Worm (Caenorhabditis elegans) whole organism, L4 larva: ENCODE results near the gene F17C11.2.

Experiments
- F26F4.8 ChIP-seq: fragments of 200-800 bp; sonication (Bioruptor generic); conservative IDR thresholded peaks from 2 replicates; pipeline ENCODE4 v1.3.6; 2022; ENCODE audit warnings: missing genetic modification characterization, missing compliant biosample characterization
- ZK337.2 ChIP-seq: fragments of 200-800 bp; sonication (Bioruptor generic); IDR thresholded peaks from 2 replicates; pipeline ENCODE4 v1.3.6; 2022; ENCODE audit warnings: missing genetic modification reagents, missing genetic modification characterization, missing compliant biosample characterization
- ZK546.5 ChIP-seq, 2 experiments: sonication (generic microtip); optimal IDR thresholded peaks; 2 replicates each; lab custom pipeline; 2017; ENCODE audit warnings: missing biosample characterization in 2 of 2, missing genetic modification characterization in 2 of 2
- ama-1 ChIP-seq: fragments of 150-350 bp; optimal IDR thresholded peaks from 2 replicates; lab custom pipeline; 2014; ENCODE audit warnings: inconsistent platforms, mixed read lengths
- arid-1 ChIP-seq: fragments of 200-800 bp; sonication (Bioruptor generic); conservative IDR thresholded peaks from 2 replicates; pipeline ENCODE4 v1.3.6; 2022; ENCODE audit warnings: missing genetic modification reagents, missing genetic modification characterization, missing compliant biosample characterization
- attf-4 ChIP-seq: sonication (generic microtip); optimal IDR thresholded peaks from 3 replicates; lab custom pipeline; 2017; ENCODE audit warnings: missing biosample characterization, missing genetic modification characterization
- ceh-28 ChIP-seq: fragments of 150-350 bp; optimal IDR thresholded peaks from 2 replicates; lab custom pipeline; 2014; ENCODE audit warnings: missing biosample characterization, missing genetic modification reagents, missing genetic modification characterization
- ceh-44 ChIP-seq: fragments of 200-800 bp; sonication (Bioruptor generic); IDR thresholded peaks from 2 replicates; pipeline ENCODE4 v1.3.6; 2022; ENCODE audit warnings: missing genetic modification reagents, missing genetic modification characterization, missing compliant biosample characterization
- ces-1 ChIP-seq: fragments of 150-350 bp; sonication (generic microtip); optimal IDR thresholded peaks from 4 replicates; lab custom pipeline; 2014; ENCODE audit warnings: missing biosample characterization, missing genetic modification reagents, missing genetic modification characterization
- cey-2 ChIP-seq: sonication (generic microtip); optimal IDR thresholded peaks from 3 replicates; lab custom pipeline; 2017; ENCODE audit warnings: missing genetic modification characterization, mild to moderate bottlenecking, missing compliant biosample characterization, antibody characterized with exemption, borderline replicate concordance; ENCODE audit not compliant: insufficient read depth
- ctbp-1 ChIP-seq: fragments of 200-800 bp; sonication (Bioruptor generic); IDR thresholded peaks from 2 replicates; pipeline ENCODE4 v1.3.6; 2022; ENCODE audit warnings: missing genetic modification reagents, missing genetic modification characterization, missing compliant biosample characterization
- daf-12 ChIP-seq: fragments of 150-350 bp; optimal IDR thresholded peaks from 2 replicates; lab custom pipeline; 2014; ENCODE audit warnings: missing biosample characterization, missing genetic modification reagents, missing genetic modification characterization
- daf-16 ChIP-seq, 3 experiments: sonication (generic microtip); optimal IDR thresholded peaks; 2 replicates each; lab custom pipeline; 2016 to 2017; ENCODE audit warnings: missing genetic modification characterization in 3 of 3, missing genetic modification reagents in 3 of 3, mild to moderate bottlenecking in 2 of 3, missing compliant biosample characterization in 2 of 3, missing biosample characterization in 1 of 3, moderate library complexity in 1 of 3
- dmd-8 ChIP-seq: fragments of 200-800 bp; sonication (Bioruptor generic); IDR thresholded peaks from 2 replicates; pipeline ENCODE4 v1.3.6; 2022; ENCODE audit warnings: missing genetic modification characterization, missing compliant biosample characterization
- dmd-9 ChIP-seq: fragments of 200-800 bp; sonication (Bioruptor generic); IDR thresholded peaks from 2 replicates; pipeline ENCODE4 v1.3.6; 2022; ENCODE audit warnings: missing genetic modification reagents, missing genetic modification characterization, missing compliant biosample characterization
- dpl-1 ChIP-seq: fragments of 150-350 bp; optimal IDR thresholded peaks from 2 replicates; lab custom pipeline; 2014; ENCODE audit warnings: missing biosample characterization, missing genetic modification reagents, missing genetic modification characterization
- egl-27 ChIP-seq: sonication (generic microtip); optimal IDR thresholded peaks from 3 replicates; lab custom pipeline; 2017; ENCODE audit warnings: missing biosample characterization, missing genetic modification reagents, missing genetic modification characterization
- fos-1 ChIP-seq: fragments of 150-350 bp; optimal IDR thresholded peaks from 2 replicates; lab custom pipeline; 2014; ENCODE audit warnings: missing biosample characterization, missing genetic modification characterization
- gei-8 ChIP-seq: fragments of 200-800 bp; sonication (Bioruptor generic); optimal IDR thresholded peaks from 2 replicates; lab custom pipeline; 2018; ENCODE audit warnings: mild to moderate bottlenecking, missing genetic modification characterization, missing compliant biosample characterization
- hlh-30 ChIP-seq: sonication (generic microtip); optimal IDR thresholded peaks from 2 replicates; lab custom pipeline; 2017; ENCODE audit warnings: antibody characterized with exemption, mild to moderate bottlenecking, missing genetic modification characterization, missing compliant biosample characterization; ENCODE audit not compliant: insufficient read depth
- hmg-1.1 ChIP-seq: fragments of 200-800 bp; sonication (Bioruptor generic); IDR thresholded peaks from 2 replicates; pipeline ENCODE4 v1.3.6; 2022; ENCODE audit warnings: missing genetic modification reagents, missing genetic modification characterization, missing compliant biosample characterization
- lim-7 ChIP-seq: fragments of 200-800 bp; sonication (Bioruptor generic); IDR thresholded peaks from 2 replicates; pipeline ENCODE4 v1.3.6; 2022; ENCODE audit warnings: missing genetic modification characterization, missing compliant biosample characterization
- lin-13 ChIP-seq: fragments of 150-350 bp; optimal IDR thresholded peaks from 2 replicates; lab custom pipeline; 2014; ENCODE audit warnings: missing biosample characterization, missing genetic modification reagents, missing genetic modification characterization
- lin-39 ChIP-seq: fragments of 150-350 bp; optimal IDR thresholded peaks from 2 replicates; lab custom pipeline; 2014; ENCODE audit warnings: missing biosample characterization, missing genetic modification reagents, missing genetic modification characterization
- lir-3 ChIP-seq: sonication (generic microtip); optimal IDR thresholded peaks from 2 replicates; lab custom pipeline; 2016; ENCODE audit warnings: mild to moderate bottlenecking, missing genetic modification characterization, missing compliant biosample characterization
- lsy-2 ChIP-seq, 2 experiments: fragments of 150-350 bp in 1 of 2; sonication (generic microtip) in 1 of 2; optimal IDR thresholded peaks; 2 replicates each; lab custom pipeline; 2014 to 2017; ENCODE audit warnings: missing biosample characterization in 2 of 2, missing genetic modification characterization in 2 of 2
- madf-5 ChIP-seq, 2 experiments: fragments of 200-800 bp; sonication (Bioruptor generic); IDR thresholded peaks; 2 replicates each; pipeline ENCODE4 v1.3.6; 2022; ENCODE audit warnings: missing compliant biosample characterization in 2 of 2, missing genetic modification characterization in 2 of 2
- madf-9 ChIP-seq: fragments of 200-800 bp; sonication (Bioruptor generic); conservative IDR thresholded peaks from 2 replicates; pipeline ENCODE4 v1.3.6; 2022; ENCODE audit warnings: missing genetic modification reagents, missing genetic modification characterization, missing compliant biosample characterization
- mdl-1 ChIP-seq, 2 experiments: fragments of 150-350 bp in 1 of 2; sonication (generic microtip) in 1 of 2; optimal IDR thresholded peaks; 2 replicates each; lab custom pipeline; 2014 to 2017; ENCODE audit warnings: missing biosample characterization in 2 of 2, missing genetic modification characterization in 2 of 2
- mdt-29 ChIP-seq: fragments of 200-800 bp; sonication (Bioruptor generic); IDR thresholded peaks from 2 replicates; pipeline ENCODE4 v1.3.6; 2022; ENCODE audit warnings: missing genetic modification reagents, missing genetic modification characterization, missing compliant biosample characterization
- nhr-10 ChIP-seq: fragments of 150-350 bp; optimal IDR thresholded peaks from 2 replicates; lab custom pipeline; 2014; ENCODE audit warnings: missing biosample characterization, missing genetic modification characterization
- nhr-28 ChIP-seq: fragments of 150-350 bp; optimal IDR thresholded peaks from 2 replicates; lab custom pipeline; 2014; ENCODE audit warnings: missing biosample characterization, missing genetic modification characterization
- nhr-41 ChIP-seq: fragments of 200-800 bp; sonication (Bioruptor generic); IDR thresholded peaks from 2 replicates; pipeline ENCODE4 v1.3.6; 2022; ENCODE audit warnings: missing genetic modification reagents, missing genetic modification characterization, missing compliant biosample characterization
- nhr-42 ChIP-seq: fragments of 200-800 bp; sonication (Bioruptor generic); IDR thresholded peaks from 2 replicates; pipeline ENCODE4 v1.3.6; 2022; ENCODE audit warnings: missing genetic modification characterization, missing compliant biosample characterization
- nhr-48 ChIP-seq: sonication (generic microtip); optimal IDR thresholded peaks from 2 replicates; lab custom pipeline; 2016; ENCODE audit warnings: mild to moderate bottlenecking, missing genetic modification characterization, missing compliant biosample characterization
- nhr-6 ChIP-seq: fragments of 150-350 bp; optimal IDR thresholded peaks from 2 replicates; lab custom pipeline; 2014; ENCODE audit warnings: missing biosample characterization, missing genetic modification characterization
- nhr-76 ChIP-seq: fragments of 150-350 bp; optimal IDR thresholded peaks from 2 replicates; lab custom pipeline; 2014; ENCODE audit warnings: missing biosample characterization, missing genetic modification characterization
- pha-4 ChIP-seq, 2 experiments: fragments of 150-350 bp in 1 of 2; fragments of 200-800 bp in 1 of 2; sonication (Bioruptor generic) in 1 of 2; IDR thresholded peaks in 1 of 2; optimal IDR thresholded peaks in 1 of 2; 2 replicates each; pipeline versions ENCODE4 v1.3.6 to Lab custom; 2014 to 2022; ENCODE audit warnings: missing genetic modification characterization in 2 of 2, missing genetic modification reagents in 2 of 2, missing biosample characterization in 1 of 2, missing compliant biosample characterization in 1 of 2
- php-3 ChIP-seq: fragments of 200-800 bp; sonication (Bioruptor generic); IDR thresholded peaks from 2 replicates; pipeline ENCODE4 v1.3.6; 2022; ENCODE audit warnings: missing genetic modification reagents, missing genetic modification characterization, missing compliant biosample characterization
- sdz-12 ChIP-seq: fragments of 200-800 bp; sonication (Bioruptor generic); optimal IDR thresholded peaks from 2 replicates; lab custom pipeline; 2018; ENCODE audit warnings: mild to moderate bottlenecking, missing genetic modification characterization, missing compliant biosample characterization
- set-16 ChIP-seq: fragments of 200-800 bp; sonication (Bioruptor generic); IDR thresholded peaks from 2 replicates; pipeline ENCODE4 v1.3.6; 2022; ENCODE audit warnings: missing genetic modification reagents, missing genetic modification characterization, missing compliant biosample characterization
- skn-1 ChIP-seq: fragments of 150-350 bp; optimal IDR thresholded peaks from 2 replicates; lab custom pipeline; 2014; ENCODE audit warnings: missing biosample characterization, missing genetic modification characterization
- snpc-1.2 ChIP-seq: fragments of 200-800 bp; sonication (Bioruptor generic); IDR thresholded peaks from 2 replicates; pipeline ENCODE4 v1.3.6; 2022; ENCODE audit warnings: missing genetic modification reagents, missing genetic modification characterization, missing compliant biosample characterization
- spr-1 ChIP-seq: sonication (generic microtip); optimal IDR thresholded peaks from 2 replicates; lab custom pipeline; 2016; ENCODE audit warnings: mild to moderate bottlenecking, missing genetic modification characterization, missing compliant biosample characterization
- tag-97 ChIP-seq: fragments of 200-800 bp; sonication (Bioruptor generic); IDR thresholded peaks from 2 replicates; pipeline ENCODE4 v1.3.6; 2022; ENCODE audit warnings: missing genetic modification characterization, missing compliant biosample characterization
- unc-62 ChIP-seq, 3 experiments: fragments of 150-350 bp in 1 of 3; sonication (generic microtip); optimal IDR thresholded peaks in 2 of 3; peaks in 1 of 3; 1 replicate in 1 of 3; 2 replicates in 2 of 3; lab custom pipeline; 2014 to 2017; ENCODE audit warnings: missing biosample characterization in 3 of 3, missing genetic modification characterization in 3 of 3, missing genetic modification reagents in 3 of 3, missing genotype in 1 of 3
- zfp-2 ChIP-seq: sonication (generic microtip); optimal IDR thresholded peaks from 2 replicates; lab custom pipeline; 2016; ENCODE audit warnings: mild to moderate bottlenecking, missing genetic modification characterization, missing compliant biosample characterization
- zip-11 ChIP-seq: fragments of 200-800 bp; sonication (Bioruptor generic); IDR thresholded peaks from 2 replicates; pipeline ENCODE4 v1.3.6; 2022; ENCODE audit warnings: missing genetic modification characterization, missing compliant biosample characterization
- zip-2 ChIP-seq: fragments of 150-350 bp; optimal IDR thresholded peaks from 2 replicates; lab custom pipeline; 2014; ENCODE audit warnings: missing biosample characterization, missing genetic modification characterization

F17C11.2 gene

DNA sequence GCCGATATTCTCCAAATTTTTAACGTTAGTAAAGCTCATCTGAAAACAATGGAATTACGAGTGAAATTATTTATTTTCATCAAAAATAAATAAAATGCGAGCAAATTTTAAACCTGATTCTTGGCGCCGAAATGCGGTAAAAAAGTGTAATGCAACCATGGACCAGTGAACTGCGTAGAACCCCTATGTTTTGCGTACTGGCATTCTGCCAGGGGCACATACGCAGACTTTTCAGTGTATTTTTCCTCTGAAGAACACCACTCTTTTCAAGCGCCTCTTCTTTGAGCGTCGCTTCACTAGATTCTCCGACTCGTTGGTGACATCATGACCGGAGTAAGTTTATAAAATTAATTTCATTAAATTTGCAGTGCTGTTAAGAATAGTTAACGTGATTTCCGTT is 17.5 kb downstream of the F17C11.2 start, which contains the start of the genes ctf-4 and eef-1G (continued):
- TF ChIP-seq dpl-1 (GFP tag; lab: Kevin White, UChicago) (peak; percentile 98), zip-11 (GFP tag; lab: Robert Waterston, UW) (no peak), nhr-6 (tag; lab: Kevin White, UChicago) (peak; percentile 97), lim-7 (GFP tag; lab: Robert Waterston, UW) (no peak), tag-97 (GFP tag; lab: Robert Waterston, UW) (no peak), lir-3 (peak; percentile 6), nhr-28 (peak; percentile 97), ama-1 (lab: Kevin White, UChicago) (peak; percentile 83), set-16 (peak; percentile 31), ces-1 (GFP tag; lab: Kevin White, UChicago) (no peak), cey-2 (tag; lab: Kevin White, UChicago) (no peak), mdt-29 (GFP tag; lab: Robert Waterston, UW) (peak; percentile 89), unc-62 (GFP tag; optimal IDR thresholded peaks at IDR 0.05 in 1 of 2; lab: Kevin White, UChicago) (peak in 1 of 2 experiments; percentile 97), unc-62 (tag; optimal IDR thresholded peaks at IDR 0.05; lab: Kevin White, UChicago) (no peak), lin-13 (GFP tag; lab: Kevin White, UChicago) (peak; percentile 92), nhr-10 (tag; lab: Kevin White, UChicago) (peak; percentile 82), skn-1 (tag; lab: Kevin White, UChicago) (no peak), lin-39 (tag; lab: Kevin White, UChicago) (no peak), lsy-2 (tag; optimal IDR thresholded peaks at IDR 0.05; lab: Kevin White, UChicago) (peak; percentile 71 to 96), nhr-42 (GFP tag; lab: Robert Waterston, UW) (peak; percentile 87; the same call in 1 of the 2 replicates), zfp-2 (tag; lab: Kevin White, UChicago) (peak; percentile 84), ceh-28 (tag; lab: Kevin White, UChicago) (no peak), hlh-30 (tag; lab: Kevin White, UChicago) (peak; percentile 91), egl-27 (tag; lab: Kevin White, UChicago) (peak; percentile 64), pha-4 (GFP tag; IDR thresholded peaks at IDR 0.05; lab: Robert Waterston, UW) (peak; percentile 92), pha-4 (tag; optimal IDR thresholded peaks at IDR 0.05; lab: Kevin White, UChicago) (peak; percentile 100), daf-16 (GFP tag; optimal IDR thresholded peaks at IDR 0.05; lab: Kevin White, UChicago) (peak; percentile 64 to 89), daf-16 (tag; optimal IDR thresholded peaks at IDR 0.05; lab: Kevin White, UChicago) (peak; percentile 86), madf-9 (GFP tag; lab: Robert Waterston, UW) (peak; percentile 87; the same call in 1 of the 2 replicates), ZK546.5 (tag; optimal IDR thresholded peaks at IDR 0.05; lab: Kevin White, UChicago) (peak in 1 of 2 experiments; percentile 67), ZK337.2 (GFP tag; lab: Robert Waterston, UW) (no peak)

DNA sequence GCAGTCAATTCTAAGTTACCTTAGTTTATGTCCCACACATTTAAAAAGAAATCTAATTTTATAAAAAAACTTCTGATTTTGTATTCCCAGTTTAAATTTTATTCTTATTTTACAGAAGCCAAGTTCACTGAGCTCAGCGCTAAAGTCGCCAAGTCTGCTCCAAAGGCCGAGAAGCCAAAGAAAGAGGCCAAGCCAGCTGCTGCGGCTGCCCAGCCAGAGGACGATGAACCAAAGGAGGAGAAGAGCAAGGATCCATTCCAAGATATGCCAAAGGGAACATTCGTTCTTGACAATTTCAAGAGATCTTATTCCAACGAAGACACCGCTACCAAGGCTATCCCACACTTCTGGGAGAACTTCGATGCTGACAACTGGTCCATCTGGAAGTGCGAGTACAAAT is 18.8 kb downstream of the F17C11.2 start:
- no peak for TF ChIP-seq dmd-8 (GFP tag; lab: Robert Waterston, UW)
- no peak for TF ChIP-seq dmd-9 (GFP tag; lab: Robert Waterston, UW)
- TF ChIP-seq nhr-48 (tag; lab: Kevin White, UChicago): no peak
- no peak for TF ChIP-seq mdl-1 (tag; optimal IDR thresholded peaks at IDR 0.05; lab: Kevin White, UChicago)
- no peak for TF ChIP-seq unc-62 (GFP tag; optimal IDR thresholded peaks at IDR 0.05 in 1 of 2; lab: Kevin White, UChicago)
- TF ChIP-seq unc-62 (tag; optimal IDR thresholded peaks at IDR 0.05; lab: Kevin White, UChicago): no peak
- TF ChIP-seq gei-8 (GFP tag; lab: Kevin White, UChicago): no peak
- TF ChIP-seq zip-2: no peak
- TF ChIP-seq arid-1: no peak
- no peak for TF ChIP-seq attf-4 (tag; lab: Kevin White, UChicago)
- TF ChIP-seq spr-1 (tag; lab: Kevin White, UChicago): no peak
- TF ChIP-seq F26F4.8: no peak
- TF ChIP-seq snpc-1.2 (GFP tag; lab: Robert Waterston, UW): no peak
- no peak for TF ChIP-seq php-3 (GFP tag; lab: Robert Waterston, UW)
- no peak for TF ChIP-seq nhr-76 (tag; lab: Kevin White, UChicago)
- peak; percentile 34 for TF ChIP-seq sdz-12 (GFP tag; lab: Kevin White, UChicago)
- no peak for TF ChIP-seq ctbp-1
- no peak for TF ChIP-seq ceh-44 (GFP tag; lab: Robert Waterston, UW)
- no peak for TF ChIP-seq fos-1
- TF ChIP-seq daf-12 (tag; lab: Kevin White, UChicago): no peak
- TF ChIP-seq nhr-41 (GFP tag; lab: Robert Waterston, UW): no peak
- TF ChIP-seq madf-5 (GFP tag; IDR thresholded peaks at IDR 0.05; lab: Robert Waterston, UW): 0 out of 4 replicates have a peak, but pooled peaks of 1 of the 2 experiments have one; percentile 48
- TF ChIP-seq egl-27 (tag; lab: Kevin White, UChicago): no peak
- no peak for TF ChIP-seq hmg-1.1 (GFP tag; lab: Robert Waterston, UW)
